Worm (Caenorhabditis elegans) whole organism, late embryonic: ENCODE measurements around the gene K10D11.5.

Source experiments
- F13H6.1 ChIP-seq: sonication (generic microtip); optimal IDR thresholded peaks from 2 replicates; lab custom pipeline; 2016; ENCODE audit warnings: missing genetic modification characterization, missing compliant biosample characterization
- K09A11.1 ChIP-seq: sonication (generic microtip); optimal IDR thresholded peaks from 2 replicates; lab custom pipeline; 2017; ENCODE audit warnings: antibody characterized with exemption, mild to moderate bottlenecking, missing genetic modification characterization, missing compliant biosample characterization; ENCODE audit not compliant: insufficient read depth
- T23F11.4 ChIP-seq: fragments of 200-800 bp; sonication (Bioruptor generic); optimal IDR thresholded peaks from 2 replicates; lab custom pipeline; 2018; ENCODE audit warnings: mild to moderate bottlenecking, missing genetic modification characterization, missing compliant biosample characterization
- ahr-1 ChIP-seq: sonication (generic microtip); optimal IDR thresholded peaks from 2 replicates; lab custom pipeline; 2016; ENCODE audit warnings: missing genetic modification characterization, missing compliant biosample characterization
- ama-1 ChIP-seq: fragments of 150-350 bp; optimal IDR thresholded peaks from 2 replicates; lab custom pipeline; 2014
- ceh-14 ChIP-seq: sonication (generic microtip); optimal IDR thresholded peaks from 2 replicates; lab custom pipeline; 2016; ENCODE audit warnings: missing genotype, missing genetic modification characterization, missing compliant biosample characterization
- ceh-19 ChIP-seq: fragments of 200-800 bp; sonication (Bioruptor generic); optimal IDR thresholded peaks from 2 replicates; lab custom pipeline; 2018; ENCODE audit warnings: mild to moderate bottlenecking, missing genetic modification characterization, missing compliant biosample characterization
- ceh-30 ChIP-seq: fragments of 150-350 bp; optimal IDR thresholded peaks from 2 replicates; lab custom pipeline; 2014; ENCODE audit warnings: missing biosample characterization, missing genetic modification characterization
- ceh-31 ChIP-seq: sonication (generic microtip); optimal IDR thresholded peaks from 2 replicates; lab custom pipeline; 2016; ENCODE audit warnings: missing genetic modification characterization, missing compliant biosample characterization
- ceh-45 ChIP-seq: fragments of 200-800 bp; sonication (Bioruptor generic); IDR thresholded peaks from 2 replicates; pipeline ENCODE4 v1.3.6; 2022; ENCODE audit warnings: missing genetic modification reagents, missing genetic modification characterization, missing compliant biosample characterization
- ceh-48 ChIP-seq: sonication (generic microtip); optimal IDR thresholded peaks from 2 replicates; lab custom pipeline; 2016; ENCODE audit warnings: missing genetic modification characterization, inconsistent platforms, missing compliant biosample characterization
- ceh-6 ChIP-seq: fragments of 200-800 bp; sonication (Bioruptor generic); optimal IDR thresholded peaks from 2 replicates; lab custom pipeline; 2018; ENCODE audit warnings: mild to moderate bottlenecking, missing genetic modification characterization, missing compliant biosample characterization
- ceh-9 ChIP-seq: sonication (generic microtip); optimal IDR thresholded peaks from 2 replicates; lab custom pipeline; 2016; ENCODE audit warnings: mild to moderate bottlenecking, missing genetic modification characterization, inconsistent platforms, missing compliant biosample characterization
- che-1 ChIP-seq: sonication (generic microtip); optimal IDR thresholded peaks from 2 replicates; lab custom pipeline; 2016; ENCODE audit warnings: mild to moderate bottlenecking, missing genetic modification characterization, missing compliant biosample characterization
- dmd-4 ChIP-seq: sonication (generic microtip); optimal IDR thresholded peaks from 2 replicates; lab custom pipeline; 2016; ENCODE audit warnings: borderline replicate concordance, missing genetic modification characterization, missing compliant biosample characterization
- dve-1 ChIP-seq: sonication (generic microtip); optimal IDR thresholded peaks from 2 replicates; lab custom pipeline; 2017; ENCODE audit warnings: antibody characterized with exemption, mild to moderate bottlenecking, missing genetic modification characterization, missing compliant biosample characterization
- elt-2 ChIP-seq: sonication (generic microtip); optimal IDR thresholded peaks from 2 replicates; lab custom pipeline; 2016; ENCODE audit warnings: missing genetic modification reagents, missing genetic modification characterization, missing compliant biosample characterization
- elt-4 ChIP-seq: sonication (generic microtip); optimal IDR thresholded peaks from 2 replicates; lab custom pipeline; 2016; ENCODE audit warnings: missing genetic modification characterization, missing compliant biosample characterization
- eyg-1 ChIP-seq: sonication (generic microtip); optimal IDR thresholded peaks from 2 replicates; lab custom pipeline; 2016; ENCODE audit warnings: missing genotype, missing genetic modification characterization, missing compliant biosample characterization
- fkh-6 ChIP-seq: sonication (generic microtip); optimal IDR thresholded peaks from 2 replicates; lab custom pipeline; 2016; ENCODE audit warnings: missing genetic modification characterization, missing compliant biosample characterization
- hlh-13 ChIP-seq: fragments of 200-800 bp; sonication (Bioruptor generic); optimal IDR thresholded peaks from 2 replicates; lab custom pipeline; 2018; ENCODE audit warnings: mild to moderate bottlenecking, missing genetic modification characterization, missing compliant biosample characterization
- hlh-15 ChIP-seq: sonication (generic microtip); optimal IDR thresholded peaks from 2 replicates; lab custom pipeline; 2016; ENCODE audit warnings: missing genetic modification characterization, missing compliant biosample characterization
- hlh-30 ChIP-seq: sonication (generic microtip); optimal IDR thresholded peaks from 2 replicates; lab custom pipeline; 2017; ENCODE audit warnings: antibody characterized with exemption, missing genetic modification characterization, missing compliant biosample characterization; ENCODE audit not compliant: insufficient read depth
- hlh-6 ChIP-seq: sonication (generic microtip); optimal IDR thresholded peaks from 2 replicates; lab custom pipeline; 2016; ENCODE audit warnings: missing genotype, missing genetic modification characterization, missing compliant biosample characterization
- lim-6 ChIP-seq: sonication (generic microtip); optimal IDR thresholded peaks from 2 replicates; lab custom pipeline; 2016; ENCODE audit warnings: missing genetic modification characterization, missing compliant biosample characterization
- lin-11 ChIP-seq: fragments of 200-800 bp; sonication (Bioruptor generic); optimal IDR thresholded peaks from 2 replicates; lab custom pipeline; 2018; ENCODE audit warnings: mild to moderate bottlenecking, missing genetic modification characterization, missing compliant biosample characterization
- madf-2 ChIP-seq: sonication (generic microtip); optimal IDR thresholded peaks from 2 replicates; lab custom pipeline; 2017; ENCODE audit warnings: missing genetic modification characterization, missing compliant biosample characterization
- nfya-1 ChIP-seq: sonication (generic microtip); optimal IDR thresholded peaks from 2 replicates; lab custom pipeline; 2017; ENCODE audit warnings: missing genetic modification characterization, mild to moderate bottlenecking, missing compliant biosample characterization, antibody characterized with exemption, moderate library complexity
- nhr-11 ChIP-seq: fragments of 150-350 bp; optimal IDR thresholded peaks from 2 replicates; lab custom pipeline; 2014; ENCODE audit warnings: missing biosample characterization, missing genetic modification characterization
- pag-3 ChIP-seq: sonication (generic microtip); optimal IDR thresholded peaks from 2 replicates; lab custom pipeline; 2016; ENCODE audit warnings: missing compliant biosample characterization, missing genetic modification characterization, borderline replicate concordance
- pax-1 ChIP-seq: fragments of 150-350 bp; optimal IDR thresholded peaks from 2 replicates; lab custom pipeline; 2014; ENCODE audit warnings: missing biosample characterization, missing genetic modification characterization
- pha-2 ChIP-seq: sonication (generic microtip); optimal IDR thresholded peaks from 2 replicates; lab custom pipeline; 2017; ENCODE audit warnings: mild to moderate bottlenecking, missing genetic modification characterization, missing compliant biosample characterization
- pqm-1 ChIP-seq: sonication (generic microtip); optimal IDR thresholded peaks from 2 replicates; lab custom pipeline; 2016; ENCODE audit warnings: missing genetic modification characterization, missing compliant biosample characterization
- sdc-2 ChIP-seq: sonication (generic microtip); optimal IDR thresholded peaks from 2 replicates; lab custom pipeline; 2016; ENCODE audit warnings: missing genotype, missing genetic modification characterization, missing compliant biosample characterization
- sox-2 ChIP-seq: fragments of 200-800 bp; sonication (Bioruptor generic); IDR thresholded peaks from 2 replicates; pipeline ENCODE4 v1.3.6; 2022; ENCODE audit warnings: missing genetic modification reagents, missing genetic modification characterization, missing compliant biosample characterization
- sox-4 ChIP-seq: sonication (generic microtip); optimal IDR thresholded peaks from 2 replicates; lab custom pipeline; 2017; ENCODE audit warnings: mild to moderate bottlenecking, missing genetic modification characterization, inconsistent platforms, missing compliant biosample characterization
- syd-9 ChIP-seq: sonication (generic microtip); optimal IDR thresholded peaks from 2 replicates; lab custom pipeline; 2016; ENCODE audit warnings: mild to moderate bottlenecking, missing genetic modification characterization, moderate library complexity, missing compliant biosample characterization
- tbx-2 ChIP-seq: sonication (generic microtip); optimal IDR thresholded peaks from 2 replicates; lab custom pipeline; 2016; ENCODE audit warnings: missing genetic modification characterization, missing compliant biosample characterization
- ttx-3 ChIP-seq: sonication (generic microtip); optimal IDR thresholded peaks from 2 replicates; lab custom pipeline; 2016; ENCODE audit warnings: missing genetic modification reagents, missing genetic modification characterization, missing compliant biosample characterization
- unc-3 ChIP-seq, 2 experiments: fragments of 200-800 bp in 1 of 2; sonication (Bioruptor generic) in 1 of 2; sonication (generic microtip) in 1 of 2; conservative IDR thresholded peaks in 1 of 2; optimal IDR thresholded peaks in 1 of 2; 2 replicates each; pipeline versions ENCODE4 v1.3.6 to Lab custom; 2016 to 2022; ENCODE audit warnings: missing compliant biosample characterization in 2 of 2, missing genetic modification characterization in 2 of 2, missing genetic modification reagents in 1 of 2
- unc-42 ChIP-seq: sonication (generic microtip); optimal IDR thresholded peaks from 2 replicates; lab custom pipeline; 2016; ENCODE audit warnings: missing genotype, missing genetic modification characterization, missing compliant biosample characterization
- unc-55 ChIP-seq: sonication (generic microtip); optimal IDR thresholded peaks from 2 replicates; lab custom pipeline; 2017; ENCODE audit warnings: missing biosample characterization, missing genetic modification reagents, missing genetic modification characterization
- ztf-16 ChIP-seq: sonication (generic microtip); optimal IDR thresholded peaks from 2 replicates; lab custom pipeline; 2017; ENCODE audit warnings: missing genetic modification characterization, missing compliant biosample characterization

Gene K10D11.5

ce11 chrIV:13033516-13033915 is 41.9 kb upstream of the K10D11.5 start:
- TF ChIP-seq F13H6.1: no peak
- no peak for TF ChIP-seq syd-9 (tag; lab: Kevin White, UChicago)
- no peak for TF ChIP-seq che-1
- TF ChIP-seq ceh-6: no peak
- TF ChIP-seq pax-1 (tag; lab: Kevin White, UChicago): no peak
- TF ChIP-seq hlh-30 (tag; lab: Kevin White, UChicago): no peak
- TF ChIP-seq pqm-1 (tag; lab: Kevin White, UChicago): no peak
- no peak for TF ChIP-seq sox-2
- TF ChIP-seq sox-4 (tag; lab: Kevin White, UChicago): no peak
- TF ChIP-seq ama-1: no peak
- no peak for TF ChIP-seq nhr-11 (tag; lab: Kevin White, UChicago)
- TF ChIP-seq pag-3 (tag; lab: Kevin White, UChicago): no peak
- no peak for TF ChIP-seq lin-11 (tag; lab: Kevin White, UChicago)
- TF ChIP-seq elt-4 (tag; lab: Kevin White, UChicago): no peak
- no peak for TF ChIP-seq unc-3 (GFP tag; conservative IDR thresholded peaks at IDR 0.05; lab: Robert Waterston, UW)
- no peak for TF ChIP-seq unc-3 (tag; optimal IDR thresholded peaks at IDR 0.05; lab: Kevin White, UChicago)
- TF ChIP-seq hlh-6 (tag; lab: Kevin White, UChicago): no peak
- TF ChIP-seq sdc-2 (tag; lab: Kevin White, UChicago): no peak
- no peak for TF ChIP-seq ceh-19
- no peak for TF ChIP-seq elt-2 (tag; lab: Kevin White, UChicago)
- TF ChIP-seq ceh-48 (tag; lab: Kevin White, UChicago): no peak

DNA sequence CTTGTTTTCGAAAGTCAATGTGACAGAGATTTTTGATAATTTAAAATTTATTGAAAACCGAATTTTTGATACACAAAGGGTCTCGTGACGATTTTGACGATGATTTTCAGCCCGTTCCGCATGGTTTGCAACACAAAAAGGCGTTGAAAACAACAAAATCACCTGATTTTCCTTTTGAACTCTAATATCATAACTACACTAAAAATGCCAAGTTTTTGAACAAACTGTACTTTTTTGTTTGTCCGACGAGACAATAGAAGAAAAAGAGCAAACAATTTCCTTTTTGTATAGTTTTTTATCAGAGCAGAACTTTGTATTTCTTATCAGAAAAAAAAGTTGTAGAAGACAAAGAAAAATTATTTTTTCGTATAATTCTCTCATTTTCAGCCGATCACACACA is 40.5 kb upstream of the K10D11.5 start:
- TF ChIP-seq sdc-2 (tag; lab: Kevin White, UChicago) (no peak), syd-9 (tag; lab: Kevin White, UChicago) (no peak), lim-6 (no peak), pax-1 (tag; lab: Kevin White, UChicago) (no peak), F13H6.1 (no peak)
- TF ChIP-seq, all 69 proteins: peak for 0

ce11 chrIV:13030467-13031299 is 39.0 kb upstream of the K10D11.5 start:
- TF ChIP-seq dmd-4 (tag; lab: Kevin White, UChicago) (no peak), hlh-6 (tag; lab: Kevin White, UChicago) (no peak), hlh-15 (tag; lab: Kevin White, UChicago) (no peak), che-1 (peak; percentile 3), nfya-1 (tag; lab: Kevin White, UChicago) (no peak), lin-11 (tag; lab: Kevin White, UChicago) (no peak), K09A11.1 (tag; lab: Kevin White, UChicago) (no peak), madf-2 (tag; lab: Kevin White, UChicago) (no peak), pqm-1 (tag; lab: Kevin White, UChicago) (no peak), elt-2 (tag; lab: Kevin White, UChicago) (peak; percentile 7), tbx-2 (peak; percentile 42), ahr-1 (tag; lab: Kevin White, UChicago) (no peak), ztf-16 (no peak), ceh-31 (tag; lab: Kevin White, UChicago) (peak; percentile 15), dve-1 (tag; lab: Kevin White, UChicago) (no peak), ama-1 (peak; percentile 19)
- TF ChIP-seq, all 69 proteins: peak for 5

- TF ChIP-seq unc-55 (GFP tag; lab: Kevin White, UChicago): peak; percentile 11
- no peak for TF ChIP-seq F13H6.1
- TF ChIP-seq ttx-3 (tag; lab: Kevin White, UChicago): no peak
- no peak for TF ChIP-seq ceh-45
- peak; percentile 4 for TF ChIP-seq unc-42 (tag; lab: Kevin White, UChicago)
- no peak for TF ChIP-seq ceh-14
- no peak for TF ChIP-seq eyg-1
- no peak for TF ChIP-seq T23F11.4 (GFP tag; lab: Kevin White, UChicago)
- no peak for TF ChIP-seq ceh-9 (tag; lab: Kevin White, UChicago)
- TF ChIP-seq hlh-13 (GFP tag; lab: Kevin White, UChicago): no peak
- TF ChIP-seq ceh-48 (tag; lab: Kevin White, UChicago): no peak
- TF ChIP-seq ceh-30: no peak
- TF ChIP-seq sdc-2 (tag; lab: Kevin White, UChicago): peak; percentile 49
- TF ChIP-seq hlh-6 (tag; lab: Kevin White, UChicago): peak; percentile 66
- peak; percentile 47 for TF ChIP-seq nfya-1 (tag; lab: Kevin White, UChicago)
- no peak for TF ChIP-seq fkh-6 (tag; lab: Kevin White, UChicago)
- no peak for TF ChIP-seq pha-2 (tag; lab: Kevin White, UChicago)
These were observed 38.2 kb upstream of the K10D11.5 start for ce11 chrIV:13029674-13030466.
